Worm (Caenorhabditis elegans) whole organism, L3 larva: ENCODE data around the gene gfat-1.

Source experiments
- R02D3.7 ChIP-seq: fragments of 150-350 bp; optimal IDR thresholded peaks from 2 replicates; lab custom pipeline; 2014; ENCODE audit warnings: missing biosample characterization, missing genetic modification characterization
- ZK546.5 ChIP-seq: sonication (generic microtip); optimal IDR thresholded peaks from 2 replicates; lab custom pipeline; 2017; ENCODE audit warnings: missing biosample characterization, missing genetic modification characterization
- aly-2 ChIP-seq: fragments of 150-350 bp; optimal IDR thresholded peaks from 2 replicates; lab custom pipeline; 2014; ENCODE audit warnings: missing biosample characterization, missing genetic modification characterization
- ama-1 ChIP-seq: fragments of 150-350 bp; optimal IDR thresholded peaks from 2 replicates; lab custom pipeline; 2018
- ceh-16 ChIP-seq: sonication (generic microtip); optimal IDR thresholded peaks from 2 replicates; lab custom pipeline; 2017; ENCODE audit warnings: missing biosample characterization, missing genetic modification characterization
- ceh-28 ChIP-seq: fragments of 150-350 bp; optimal IDR thresholded peaks from 2 replicates; lab custom pipeline; 2014; ENCODE audit warnings: missing biosample characterization, missing genetic modification reagents, missing genetic modification characterization
- ceh-82 ChIP-seq: fragments of 150-350 bp; optimal IDR thresholded peaks from 2 replicates; lab custom pipeline; 2014; ENCODE audit warnings: missing biosample characterization, missing genetic modification characterization
- ceh-9 ChIP-seq: sonication (generic microtip); optimal IDR thresholded peaks from 2 replicates; lab custom pipeline; 2018; ENCODE audit warnings: missing biosample characterization, missing genetic modification characterization
- daf-12 ChIP-seq: fragments of 150-350 bp; optimal IDR thresholded peaks from 2 replicates; lab custom pipeline; 2014; ENCODE audit warnings: missing biosample characterization, missing genetic modification reagents, missing genetic modification characterization
- egl-5 ChIP-seq: fragments of 150-350 bp; optimal IDR thresholded peaks from 2 replicates; lab custom pipeline; 2017; ENCODE audit warnings: missing biosample characterization, missing genetic modification reagents, missing genetic modification characterization, inconsistent platforms
- elt-1 ChIP-seq: fragments of 150-350 bp; optimal IDR thresholded peaks from 2 replicates; lab custom pipeline; 2014; ENCODE audit warnings: missing biosample characterization, missing genetic modification characterization
- elt-2 ChIP-seq: sonication (generic microtip); optimal IDR thresholded peaks from 2 replicates; lab custom pipeline; 2016; ENCODE audit warnings: missing genetic modification reagents, mild to moderate bottlenecking, missing genetic modification characterization, missing compliant biosample characterization
- elt-3 ChIP-seq, 3 experiments: fragments of 150-350 bp in 1 of 3; sonication (generic microtip) in 2 of 3; optimal IDR thresholded peaks; 2 replicates in 2 of 3; 4 replicates in 1 of 3; lab custom pipeline; 2014 to 2017; ENCODE audit warnings: missing biosample characterization in 3 of 3, missing genetic modification characterization in 3 of 3
- eor-1 ChIP-seq, 2 experiments: fragments of 150-350 bp; optimal IDR thresholded peaks; 2 replicates each; lab custom pipeline; 2014 to 2018; ENCODE audit warnings: missing biosample characterization in 2 of 2, missing genetic modification characterization in 2 of 2
- fkh-10 ChIP-seq: sonication (generic microtip); optimal IDR thresholded peaks from 2 replicates; lab custom pipeline; 2017; ENCODE audit warnings: missing biosample characterization, missing genetic modification reagents, missing genetic modification characterization
- fos-1 ChIP-seq: fragments of 150-350 bp; optimal IDR thresholded peaks from 2 replicates; lab custom pipeline; 2014; ENCODE audit warnings: missing biosample characterization, missing genetic modification characterization
- hmg-11 ChIP-seq: sonication (generic microtip); optimal IDR thresholded peaks from 2 replicates; lab custom pipeline; 2016; ENCODE audit warnings: missing genetic modification characterization, missing compliant biosample characterization
- jun-1 ChIP-seq: fragments of 150-350 bp; optimal IDR thresholded peaks from 2 replicates; lab custom pipeline; 2014; ENCODE audit warnings: missing biosample characterization, missing genetic modification reagents, missing genetic modification characterization
- lin-15B ChIP-seq: fragments of 150-350 bp; optimal IDR thresholded peaks from 2 replicates; lab custom pipeline; 2014; ENCODE audit warnings: missing biosample characterization, missing genetic modification characterization
- lin-39 ChIP-seq: fragments of 150-350 bp; optimal IDR thresholded peaks from 2 replicates; lab custom pipeline; 2018; ENCODE audit warnings: missing biosample characterization, missing genetic modification reagents, missing genetic modification characterization
- lsy-12 ChIP-seq: sonication (generic microtip); optimal IDR thresholded peaks from 2 replicates; lab custom pipeline; 2016; ENCODE audit warnings: mild to moderate bottlenecking, missing genetic modification characterization, missing compliant biosample characterization
- mdl-1 ChIP-seq: fragments of 150-350 bp; optimal IDR thresholded peaks from 2 replicates; lab custom pipeline; 2014; ENCODE audit warnings: missing biosample characterization, missing genetic modification characterization
- mml-1 ChIP-seq: fragments of 150-350 bp; sonication (generic microtip); optimal IDR thresholded peaks from 3 replicates; lab custom pipeline; 2014; ENCODE audit warnings: missing biosample characterization, missing genetic modification characterization
- nhr-12 ChIP-seq: fragments of 150-350 bp; optimal IDR thresholded peaks from 2 replicates; lab custom pipeline; 2014; ENCODE audit warnings: missing biosample characterization, missing genetic modification characterization
- nhr-23 ChIP-seq: fragments of 150-350 bp; optimal IDR thresholded peaks from 2 replicates; lab custom pipeline; 2014; ENCODE audit warnings: missing biosample characterization, missing genetic modification reagents, missing genetic modification characterization
- nhr-237 ChIP-seq: fragments of 150-350 bp; optimal IDR thresholded peaks from 2 replicates; lab custom pipeline; 2014; ENCODE audit warnings: missing biosample characterization, missing genetic modification characterization
- nhr-25 ChIP-seq: sonication (generic microtip); optimal IDR thresholded peaks from 2 replicates; lab custom pipeline; 2017; ENCODE audit warnings: missing biosample characterization, missing genetic modification characterization
- nhr-28 ChIP-seq: fragments of 150-350 bp; optimal IDR thresholded peaks from 2 replicates; lab custom pipeline; 2014; ENCODE audit warnings: missing biosample characterization, missing genetic modification characterization
- nhr-43 ChIP-seq: sonication (generic microtip); optimal IDR thresholded peaks from 2 replicates; lab custom pipeline; 2016; ENCODE audit warnings: mild to moderate bottlenecking, missing genetic modification characterization, missing compliant biosample characterization; ENCODE audit not compliant: poor library complexity, severe bottlenecking
- nhr-67 ChIP-seq: fragments of 150-350 bp; optimal IDR thresholded peaks from 2 replicates; lab custom pipeline; 2014; ENCODE audit warnings: missing biosample characterization, missing genetic modification characterization
- nhr-76 ChIP-seq: fragments of 150-350 bp; sonication (generic microtip); optimal IDR thresholded peaks from 5 replicates; lab custom pipeline; 2014; ENCODE audit warnings: missing biosample characterization, missing genetic modification characterization
- pha-4 ChIP-seq: fragments of 150-350 bp; optimal IDR thresholded peaks from 2 replicates; lab custom pipeline; 2014; ENCODE audit warnings: missing biosample characterization, missing genetic modification reagents, missing genetic modification characterization
- pqm-1 ChIP-seq: fragments of 150-350 bp; optimal IDR thresholded peaks from 2 replicates; lab custom pipeline; 2017; ENCODE audit warnings: missing biosample characterization, missing genetic modification characterization, inconsistent platforms
- sea-2 ChIP-seq: fragments of 150-350 bp; sonication (generic microtip); optimal IDR thresholded peaks from 4 replicates; lab custom pipeline; 2014; ENCODE audit warnings: missing biosample characterization, missing genetic modification reagents, missing genetic modification characterization
- skn-1 ChIP-seq: fragments of 150-350 bp; optimal IDR thresholded peaks from 2 replicates; lab custom pipeline; 2014; ENCODE audit warnings: missing biosample characterization, missing genetic modification characterization
- unc-39 ChIP-seq: sonication (generic microtip); optimal IDR thresholded peaks from 4 replicates; lab custom pipeline; 2017; ENCODE audit warnings: missing biosample characterization, missing genetic modification characterization
- unc-62 ChIP-seq: fragments of 150-350 bp; sonication (generic microtip); optimal IDR thresholded peaks from 4 replicates; lab custom pipeline; 2014; ENCODE audit warnings: missing biosample characterization, missing genetic modification reagents, missing genetic modification characterization
- ztf-11 ChIP-seq: fragments of 150-350 bp; optimal IDR thresholded peaks from 2 replicates; lab custom pipeline; 2014; ENCODE audit warnings: missing biosample characterization, missing genetic modification characterization
- ztf-4 ChIP-seq: fragments of 150-350 bp; optimal IDR thresholded peaks from 2 replicates; lab custom pipeline; 2014; ENCODE audit warnings: missing biosample characterization, missing genetic modification characterization

The gfat-1 gene

DNA sequence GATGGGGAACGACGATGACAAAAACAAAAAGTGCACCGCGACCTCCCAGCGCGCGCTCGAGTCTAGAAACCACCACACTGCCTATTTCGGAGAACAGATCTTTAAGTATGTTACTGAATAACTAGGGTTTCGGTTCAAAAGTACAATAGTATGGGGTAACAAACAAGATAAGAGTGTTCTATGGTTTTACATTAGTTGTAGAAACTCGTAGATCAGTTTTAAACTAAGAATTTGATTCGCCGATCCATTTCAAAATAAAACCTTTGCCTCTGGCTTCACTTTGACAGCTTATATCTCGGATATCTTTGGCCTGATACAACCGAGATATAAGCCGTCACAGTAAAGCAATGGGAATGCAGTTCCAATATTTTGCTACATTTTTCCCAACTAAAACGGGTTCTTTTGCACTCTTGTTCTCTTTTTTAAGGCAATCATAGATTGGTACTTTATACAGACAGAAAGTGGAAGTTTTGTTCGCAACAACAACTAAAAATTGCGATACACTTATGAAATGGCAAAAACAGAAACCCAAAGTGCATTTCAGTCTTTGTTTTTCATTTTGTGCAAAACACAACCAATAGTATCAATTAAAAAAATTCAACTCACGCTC, 21.2 kb upstream of the gfat-1 start:
- TF ChIP-seq fos-1 (tag; lab: Kevin White, UChicago) (no peak), nhr-23 (tag; lab: Kevin White, UChicago) (peak; percentile 88)

ce11 chrII:11614103-11614857, 19.1 kb upstream of the gfat-1 start:
- TF ChIP-seq unc-62 (GFP tag; lab: Kevin White, UChicago) (no peak), ZK546.5 (no peak), nhr-67 (tag; lab: Kevin White, UChicago) (no peak), ceh-28 (tag; lab: Kevin White, UChicago) (peak; percentile 58), ama-1 (peak; percentile 47), aly-2 (tag; lab: Kevin White, UChicago) (peak; percentile 88), nhr-43 (tag; lab: Kevin White, UChicago) (no peak), daf-12 (tag; lab: Kevin White, UChicago) (no peak), hmg-11 (no peak), nhr-23 (tag; lab: Kevin White, UChicago) (peak; percentile 71)

ce11 chrII:11612034-11612723, 17.0 kb upstream of the gfat-1 start, which contains the start of gene F07A11.5:
Gene F07A11.5, plus strand, starts transcription at chrII:11612300.
- peak; percentile 9 for TF ChIP-seq pha-4 (tag; lab: Kevin White, UChicago)
- no peak for TF ChIP-seq lin-15B

DNA sequence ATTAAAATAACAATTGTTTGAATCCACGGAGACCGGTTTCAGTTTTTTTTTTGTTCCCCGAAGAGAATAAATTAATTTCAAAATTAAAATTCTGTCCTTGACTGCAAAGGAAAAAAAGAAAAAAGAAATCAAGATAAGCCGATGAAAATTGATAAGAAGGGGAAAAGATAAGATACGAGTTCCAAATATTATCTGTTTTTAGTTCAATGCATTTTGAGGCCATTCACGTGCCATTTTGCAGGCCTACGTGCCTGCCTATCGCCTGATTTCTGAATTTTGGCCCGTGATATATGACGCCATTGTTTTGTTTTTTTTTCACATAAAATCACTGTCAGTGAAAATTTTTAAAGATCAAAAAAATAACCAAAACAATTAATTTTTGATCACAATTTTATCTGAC, 16.2 kb upstream of the gfat-1 start:
- TF ChIP-seq mdl-1 (tag; lab: Kevin White, UChicago), result no peak
- no peak for TF ChIP-seq nhr-76 (tag; lab: Kevin White, UChicago)
- TF ChIP-seq egl-5 (tag; lab: Kevin White, UChicago), result no peak
- no peak for TF ChIP-seq nhr-25 (tag; lab: Kevin White, UChicago)
- TF ChIP-seq ceh-16, result no peak
- no peak for TF ChIP-seq nhr-28 (tag; lab: Kevin White, UChicago)
- no peak for TF ChIP-seq ceh-9 (tag; lab: Kevin White, UChicago)
- no peak for TF ChIP-seq unc-62 (GFP tag; lab: Kevin White, UChicago)
- peak; percentile 33 for TF ChIP-seq pha-4 (tag; lab: Kevin White, UChicago)
- TF ChIP-seq elt-2 (tag; lab: Kevin White, UChicago), result peak; percentile 94
- no peak for TF ChIP-seq lin-39 (tag; lab: Kevin White, UChicago)
- TF ChIP-seq nhr-67 (tag; lab: Kevin White, UChicago), result no peak
- TF ChIP-seq R02D3.7 (tag; lab: Kevin White, UChicago), result no peak
- TF ChIP-seq ztf-4 (tag; lab: Kevin White, UChicago), result no peak
- TF ChIP-seq fkh-10 (GFP tag; lab: Kevin White, UChicago), result no peak
- TF ChIP-seq ztf-11, result no peak
- TF ChIP-seq ama-1, result no peak
- TF ChIP-seq elt-1, result peak; percentile 90
- no peak for TF ChIP-seq daf-12 (tag; lab: Kevin White, UChicago)
- TF ChIP-seq unc-39 (tag; lab: Kevin White, UChicago), result no peak
- TF ChIP-seq eor-1 (tag; optimal IDR thresholded peaks at IDR 0.05; lab: Kevin White, UChicago), result no peak
- peak; percentile 14 to 84 (median 72) for TF ChIP-seq elt-3 (tag; optimal IDR thresholded peaks at IDR 0.05; lab: Kevin White, UChicago)
- TF ChIP-seq ZK546.5, result no peak
- no peak for TF ChIP-seq skn-1 (tag; lab: Kevin White, UChicago)
- no peak for TF ChIP-seq nhr-237 (tag; lab: Kevin White, UChicago)
- TF ChIP-seq jun-1 (tag; lab: Kevin White, UChicago), result no peak
- TF ChIP-seq nhr-43 (tag; lab: Kevin White, UChicago), result no peak
- no peak for TF ChIP-seq mml-1 (tag; lab: Kevin White, UChicago)
- TF ChIP-seq pqm-1 (tag; lab: Kevin White, UChicago), result peak; percentile 67
- TF ChIP-seq sea-2 (GFP tag; lab: Kevin White, UChicago), result no peak
- no peak for TF ChIP-seq ceh-28 (tag; lab: Kevin White, UChicago)
- no peak for TF ChIP-seq nhr-12
- no peak for TF ChIP-seq lsy-12
- no peak for TF ChIP-seq ceh-82 (tag; lab: Kevin White, UChicago)
- TF ChIP-seq fos-1 (tag; lab: Kevin White, UChicago), result no peak
